Worm (Caenorhabditis elegans) whole organism, late embryonic: ENCODE measurements around the gene rpap-3.

ENCODE experiments used
- F13H6.1 ChIP-seq: sonication (generic microtip); optimal IDR thresholded peaks from 2 replicates; lab custom pipeline; 2016; ENCODE audit warnings: missing genetic modification characterization, missing compliant biosample characterization
- Y22D7AL.16 ChIP-seq: sonication (generic microtip); optimal IDR thresholded peaks from 2 replicates; lab custom pipeline; 2016; ENCODE audit warnings: missing genetic modification characterization, missing compliant biosample characterization
- ahr-1 ChIP-seq: sonication (generic microtip); optimal IDR thresholded peaks from 2 replicates; lab custom pipeline; 2016; ENCODE audit warnings: missing genetic modification characterization, missing compliant biosample characterization
- ceh-14 ChIP-seq: sonication (generic microtip); optimal IDR thresholded peaks from 2 replicates; lab custom pipeline; 2016; ENCODE audit warnings: missing genotype, missing genetic modification characterization, missing compliant biosample characterization
- ceh-18 ChIP-seq: sonication (generic microtip); optimal IDR thresholded peaks from 2 replicates; lab custom pipeline; 2016; ENCODE audit warnings: missing genetic modification characterization, missing compliant biosample characterization
- ceh-19 ChIP-seq: fragments of 200-800 bp; sonication (Bioruptor generic); optimal IDR thresholded peaks from 2 replicates; lab custom pipeline; 2018; ENCODE audit warnings: mild to moderate bottlenecking, missing genetic modification characterization, missing compliant biosample characterization
- ceh-24 ChIP-seq: sonication (generic microtip); optimal IDR thresholded peaks from 2 replicates; lab custom pipeline; 2016; ENCODE audit warnings: mild to moderate bottlenecking, missing genetic modification characterization, missing compliant biosample characterization
- ceh-34 ChIP-seq: sonication (generic microtip); optimal IDR thresholded peaks from 2 replicates; lab custom pipeline; 2016; ENCODE audit warnings: mild to moderate bottlenecking, missing genetic modification characterization, missing compliant biosample characterization
- ceh-6 ChIP-seq: fragments of 200-800 bp; sonication (Bioruptor generic); optimal IDR thresholded peaks from 2 replicates; lab custom pipeline; 2018; ENCODE audit warnings: mild to moderate bottlenecking, missing genetic modification characterization, missing compliant biosample characterization
- ceh-9 ChIP-seq: sonication (generic microtip); optimal IDR thresholded peaks from 2 replicates; lab custom pipeline; 2016; ENCODE audit warnings: mild to moderate bottlenecking, missing genetic modification characterization, inconsistent platforms, missing compliant biosample characterization
- che-1 ChIP-seq: sonication (generic microtip); optimal IDR thresholded peaks from 2 replicates; lab custom pipeline; 2016; ENCODE audit warnings: mild to moderate bottlenecking, missing genetic modification characterization, missing compliant biosample characterization
- dve-1 ChIP-seq: sonication (generic microtip); optimal IDR thresholded peaks from 2 replicates; lab custom pipeline; 2017; ENCODE audit warnings: antibody characterized with exemption, mild to moderate bottlenecking, missing genetic modification characterization, missing compliant biosample characterization
- elt-2 ChIP-seq: sonication (generic microtip); optimal IDR thresholded peaks from 2 replicates; lab custom pipeline; 2016; ENCODE audit warnings: missing genetic modification reagents, missing genetic modification characterization, missing compliant biosample characterization
- elt-4 ChIP-seq: sonication (generic microtip); optimal IDR thresholded peaks from 2 replicates; lab custom pipeline; 2016; ENCODE audit warnings: missing genetic modification characterization, missing compliant biosample characterization
- fax-1 ChIP-seq: sonication (generic microtip); optimal IDR thresholded peaks from 2 replicates; lab custom pipeline; 2016; ENCODE audit warnings: missing genotype, missing genetic modification characterization, missing compliant biosample characterization
- hlh-13 ChIP-seq: fragments of 200-800 bp; sonication (Bioruptor generic); optimal IDR thresholded peaks from 2 replicates; lab custom pipeline; 2018; ENCODE audit warnings: mild to moderate bottlenecking, missing genetic modification characterization, missing compliant biosample characterization
- hlh-15 ChIP-seq: sonication (generic microtip); optimal IDR thresholded peaks from 2 replicates; lab custom pipeline; 2016; ENCODE audit warnings: missing genetic modification characterization, missing compliant biosample characterization
- hlh-30 ChIP-seq: sonication (generic microtip); optimal IDR thresholded peaks from 2 replicates; lab custom pipeline; 2017; ENCODE audit warnings: antibody characterized with exemption, missing genetic modification characterization, missing compliant biosample characterization; ENCODE audit not compliant: insufficient read depth
- hlh-8 ChIP-seq: sonication (generic microtip); optimal IDR thresholded peaks from 2 replicates; lab custom pipeline; 2016; ENCODE audit warnings: missing genotype, missing genetic modification characterization, missing compliant biosample characterization
- lim-6 ChIP-seq: sonication (generic microtip); optimal IDR thresholded peaks from 2 replicates; lab custom pipeline; 2016; ENCODE audit warnings: missing genetic modification characterization, missing compliant biosample characterization
- mec-3 ChIP-seq: sonication (generic microtip); optimal IDR thresholded peaks from 2 replicates; lab custom pipeline; 2016; ENCODE audit warnings: borderline replicate concordance, missing genetic modification characterization, missing compliant biosample characterization
- nfya-1 ChIP-seq: sonication (generic microtip); optimal IDR thresholded peaks from 2 replicates; lab custom pipeline; 2017; ENCODE audit warnings: missing genetic modification characterization, mild to moderate bottlenecking, missing compliant biosample characterization, antibody characterized with exemption, moderate library complexity
- pha-2 ChIP-seq: sonication (generic microtip); optimal IDR thresholded peaks from 2 replicates; lab custom pipeline; 2017; ENCODE audit warnings: mild to moderate bottlenecking, missing genetic modification characterization, missing compliant biosample characterization
- ref-2 ChIP-seq: sonication (generic microtip); optimal IDR thresholded peaks from 2 replicates; lab custom pipeline; 2016; ENCODE audit warnings: missing genetic modification characterization, missing compliant biosample characterization
- rnt-1 ChIP-seq: sonication (generic microtip); optimal IDR thresholded peaks from 2 replicates; lab custom pipeline; 2016; ENCODE audit warnings: missing genetic modification characterization, missing compliant biosample characterization
- sox-2 ChIP-seq: fragments of 200-800 bp; sonication (Bioruptor generic); IDR thresholded peaks from 2 replicates; pipeline ENCODE4 v1.3.6; 2022; ENCODE audit warnings: missing genetic modification reagents, missing genetic modification characterization, missing compliant biosample characterization
- syd-9 ChIP-seq: sonication (generic microtip); optimal IDR thresholded peaks from 2 replicates; lab custom pipeline; 2016; ENCODE audit warnings: mild to moderate bottlenecking, missing genetic modification characterization, moderate library complexity, missing compliant biosample characterization
- tbx-2 ChIP-seq: sonication (generic microtip); optimal IDR thresholded peaks from 2 replicates; lab custom pipeline; 2016; ENCODE audit warnings: missing genetic modification characterization, missing compliant biosample characterization
- unc-3 ChIP-seq, 2 experiments: fragments of 200-800 bp in 1 of 2; sonication (Bioruptor generic) in 1 of 2; sonication (generic microtip) in 1 of 2; conservative IDR thresholded peaks in 1 of 2; optimal IDR thresholded peaks in 1 of 2; 2 replicates each; pipeline versions ENCODE4 v1.3.6 to Lab custom; 2016 to 2022; ENCODE audit warnings: missing compliant biosample characterization in 2 of 2, missing genetic modification characterization in 2 of 2, missing genetic modification reagents in 1 of 2
- ztf-16 ChIP-seq: sonication (generic microtip); optimal IDR thresholded peaks from 2 replicates; lab custom pipeline; 2017; ENCODE audit warnings: missing genetic modification characterization, missing compliant biosample characterization

Gene rpap-3

ce11 chrIV:7753108-7753507, 25.7 kb downstream of the rpap-3 start, which contains the start of gene col-14:
Gene col-14 (plus strand): TSS chrIV:7753408.
- no peak for TF ChIP-seq ceh-34 (tag; lab: Kevin White, UChicago)
- no peak for TF ChIP-seq ceh-19
- no peak for TF ChIP-seq ceh-18 (tag; lab: Kevin White, UChicago)
- no peak for TF ChIP-seq ref-2 (tag; lab: Kevin White, UChicago)
- no peak for TF ChIP-seq mec-3 (tag; lab: Kevin White, UChicago)
- no peak for TF ChIP-seq ztf-16 (tag; lab: Kevin White, UChicago)
- no peak for TF ChIP-seq tbx-2 (tag; lab: Kevin White, UChicago)
- TF ChIP-seq ceh-14: no peak
- no peak for TF ChIP-seq hlh-30
- TF ChIP-seq hlh-13 (GFP tag; lab: Kevin White, UChicago): no peak
- TF ChIP-seq ahr-1 (tag; lab: Kevin White, UChicago): no peak
- no peak for TF ChIP-seq nfya-1 (tag; lab: Kevin White, UChicago)
- no peak for TF ChIP-seq lim-6 (tag; lab: Kevin White, UChicago)
- no peak for TF ChIP-seq F13H6.1 (tag; lab: Kevin White, UChicago)
- TF ChIP-seq rnt-1 (tag; lab: Kevin White, UChicago): no peak

- TF ChIP-seq ceh-24 (tag; lab: Kevin White, UChicago): no peak
- TF ChIP-seq F13H6.1 (tag; lab: Kevin White, UChicago): no peak
Observed at ce11 chrIV:7747838-7748237, 30.9 kb downstream of the rpap-3 start, which contains the start of gene klo-1. Gene klo-1 (minus strand): TSS chrIV:7748225.

DNA sequence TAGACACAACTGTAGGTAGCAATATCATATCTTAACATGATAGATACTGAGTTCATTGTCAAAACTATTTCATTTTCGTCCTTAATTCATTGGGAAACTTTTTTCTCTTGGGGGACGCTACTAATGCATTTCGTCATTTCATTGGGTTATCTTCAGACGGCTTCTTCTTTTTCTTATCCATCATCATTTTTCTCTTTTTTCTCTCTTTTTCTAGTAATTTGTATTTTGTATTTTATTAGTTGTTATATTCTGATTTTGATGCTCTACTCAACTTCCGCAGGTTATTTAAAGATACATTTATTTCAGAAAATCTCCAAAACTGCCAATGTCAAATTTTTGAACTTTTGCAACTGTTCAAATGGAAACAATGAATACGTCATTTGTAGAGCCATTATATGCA, 35.2 kb downstream of the rpap-3 start, which contains the start of gene npr-35:
Gene npr-35, plus strand, starts transcription at position 301 of the 400 bp plus-strand sequence.
- no peak for TF ChIP-seq dve-1 (tag; lab: Kevin White, UChicago)
- TF ChIP-seq unc-3 (GFP tag; conservative IDR thresholded peaks at IDR 0.05; lab: Robert Waterston, UW): no peak
- TF ChIP-seq unc-3 (tag; optimal IDR thresholded peaks at IDR 0.05; lab: Kevin White, UChicago): no peak
- TF ChIP-seq fax-1: no peak
- TF ChIP-seq Y22D7AL.16: no peak
- no peak for TF ChIP-seq sox-2 (GFP tag; lab: Robert Waterston, UW)

DNA sequence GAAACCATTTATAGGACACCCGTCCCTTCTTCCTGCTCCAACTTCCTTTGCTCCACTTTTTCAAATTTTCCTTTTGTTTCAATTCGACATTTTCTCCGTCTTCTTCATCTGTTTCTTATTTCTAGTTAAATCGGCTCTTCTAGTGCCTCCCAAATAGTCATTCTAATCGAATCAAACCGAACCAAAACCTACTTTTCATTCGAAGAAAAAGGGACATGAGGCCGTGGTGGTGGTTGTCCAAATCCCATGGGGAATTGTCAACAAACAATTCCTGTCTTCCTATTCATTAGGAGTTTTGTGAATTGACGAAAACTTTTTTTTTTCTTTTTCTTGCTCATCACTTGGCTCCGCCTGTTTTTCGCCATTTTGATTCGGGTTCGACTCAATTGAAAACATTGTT, 42.1 kb downstream of the rpap-3 start:
- TF ChIP-seq unc-3 (GFP tag; conservative IDR thresholded peaks at IDR 0.05; lab: Robert Waterston, UW): no peak
- peak; percentile 2 for TF ChIP-seq unc-3 (tag; optimal IDR thresholded peaks at IDR 0.05; lab: Kevin White, UChicago)
- no peak for TF ChIP-seq rnt-1 (tag; lab: Kevin White, UChicago)
- no peak for TF ChIP-seq hlh-15 (tag; lab: Kevin White, UChicago)
- no peak for TF ChIP-seq ceh-6 (GFP tag; lab: Kevin White, UChicago)
- TF ChIP-seq ceh-34 (tag; lab: Kevin White, UChicago): no peak
- TF ChIP-seq, all 69 proteins: peak for 1

DNA sequence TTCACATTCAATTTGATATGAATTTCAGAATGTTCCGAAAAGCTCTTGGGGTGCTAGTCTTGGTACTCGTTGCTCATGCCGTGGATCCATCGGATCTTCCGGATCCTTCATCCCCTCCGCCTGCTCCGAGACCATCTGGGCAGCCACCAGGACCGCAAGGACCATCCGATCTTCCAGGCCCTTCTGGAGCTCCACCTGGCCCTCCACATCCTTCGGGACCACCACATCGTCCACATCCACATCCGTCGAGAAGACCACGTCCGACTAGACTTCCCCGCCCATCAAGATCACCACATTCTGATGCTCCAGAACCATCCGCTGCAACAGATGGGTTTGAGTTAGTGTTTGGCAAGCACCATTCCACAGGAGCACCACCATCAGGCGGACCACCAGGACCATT, 44.1 kb downstream of the rpap-3 start, which contains the start of gene clx-1:
Gene clx-1, plus strand, starts transcription at position 30 of the 400 bp plus-strand sequence.
- TF ChIP-seq syd-9 (tag; lab: Kevin White, UChicago) (no peak), ceh-9 (tag; lab: Kevin White, UChicago) (no peak), elt-4 (tag; lab: Kevin White, UChicago) (no peak), hlh-8 (no peak), che-1 (tag; lab: Kevin White, UChicago) (no peak), pha-2 (tag; lab: Kevin White, UChicago) (no peak)
- TF ChIP-seq, all 69 proteins: peak for 0

DNA sequence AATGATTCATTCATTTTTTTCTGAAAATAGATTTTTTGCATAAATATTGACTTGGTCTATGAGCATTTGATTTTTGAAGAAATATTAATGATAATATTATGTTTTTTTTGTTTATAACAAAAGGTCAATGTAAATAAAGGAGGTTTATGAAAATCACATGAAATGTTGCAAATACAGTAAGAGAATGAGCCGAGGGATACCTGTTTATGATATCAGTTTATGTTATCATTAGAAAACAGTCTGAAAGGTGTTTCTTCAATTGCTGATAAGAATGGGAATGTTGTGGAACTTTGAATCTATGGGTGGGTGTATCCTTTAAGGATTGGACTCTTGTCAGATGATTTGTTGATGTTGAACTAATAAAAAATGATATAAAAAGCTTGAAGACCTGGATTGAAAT, 44.6 kb downstream of the rpap-3 start:
- no peak for TF ChIP-seq Y22D7AL.16
- TF ChIP-seq elt-2 (tag; lab: Kevin White, UChicago): peak; percentile 36
